Fruit fly (Drosophila melanogaster) whole organism: ENCODE results near the gene eff.

ENCODE experiments used
- CG8478 ChIP-seq: fragments of >200 bp; optimal IDR thresholded peaks from 2 replicates; lab custom pipeline; 2018; ENCODE audit warnings: inconsistent platforms
- pan ChIP-seq: fragments of >200 bp; optimal IDR thresholded peaks from 2 replicates; lab custom pipeline; 2017
- usp ChIP-seq: fragments of >200 bp; optimal IDR thresholded peaks from 2 replicates; lab custom pipeline; 2017; ENCODE audit warnings: missing biosample characterization, missing genetic modification characterization, mixed read lengths

- no peak for TF ChIP-seq usp
- no peak for TF ChIP-seq pan (lab: Kevin White, UChicago)
- TF ChIP-seq CG8478 (lab: Kevin White, UChicago), result no peak
These were observed 33.1 kb downstream of the eff start for dm6 chr3R:14707703-14708643.
